Fruit fly (Drosophila melanogaster) whole organism, embryonic: ENCODE measurements around the gene gNacalpha.

Experiments
- Awh ChIP-seq: fragments of 200-800 bp; sonication (Bioruptor generic); IDR thresholded peaks from 2 replicates; pipeline ENCODE4, ENCODE4 v1.3.6; 2022; ENCODE audit warnings: missing biosample characterization, missing genetic modification characterization
- CG11085 ChIP-seq: fragments of 200-800 bp; sonication (Bioruptor generic); IDR thresholded peaks from 2 replicates; pipeline ENCODE4 v1.3.6; 2022; ENCODE audit warnings: missing biosample characterization, missing genetic modification characterization
- CG11723 ChIP-seq: fragments of 200-800 bp; sonication (Bioruptor generic); optimal IDR thresholded peaks from 2 replicates; lab custom pipeline; 2017; ENCODE audit warnings: missing biosample characterization, mild to moderate bottlenecking, missing genetic modification characterization
- CG1233 ChIP-seq: fragments of 200-800 bp; sonication (Bioruptor generic); optimal IDR thresholded peaks from 4 replicates; lab custom pipeline; 2018; ENCODE audit warnings: missing biosample characterization, mild to moderate bottlenecking, missing genetic modification characterization
- CG14667 ChIP-seq: fragments of 200-800 bp; sonication (Bioruptor generic); IDR thresholded peaks from 2 replicates; pipeline ENCODE4 v1.3.6; 2022; ENCODE audit warnings: missing biosample characterization, missing genetic modification characterization
- CG14710 ChIP-seq: fragments of 200-800 bp; sonication (Bioruptor generic); optimal IDR thresholded peaks from 3 replicates; lab custom pipeline; 2019; ENCODE audit warnings: missing biosample characterization, mild to moderate bottlenecking, missing genetic modification characterization, moderate library complexity
- CG14965 ChIP-seq: fragments of 200-800 bp; sonication (Bioruptor generic); optimal IDR thresholded peaks from 2 replicates; lab custom pipeline; 2016; ENCODE audit warnings: missing biosample characterization, missing genetic modification characterization, borderline replicate concordance
- CG16813 ChIP-seq: fragments of 200-800 bp; sonication (Bioruptor generic); IDR thresholded peaks from 3 replicates; pipeline ENCODE4 v1.3.6; 2022; ENCODE audit warnings: missing biosample characterization, missing genetic modification characterization; ENCODE audit not compliant: partially characterized antibody
- CG17186 ChIP-seq: fragments of 200-800 bp; sonication (Bioruptor generic); optimal IDR thresholded peaks from 3 replicates; lab custom pipeline; 2017; ENCODE audit warnings: missing biosample characterization, missing genetic modification reagents, missing genetic modification characterization
- CG17328 ChIP-seq: fragments of 200-800 bp; sonication (Bioruptor generic); IDR thresholded peaks from 2 replicates; pipeline ENCODE4 v1.3.6; 2022; ENCODE audit warnings: missing biosample characterization, missing genetic modification characterization
- CG17912 ChIP-seq: fragments of 200-800 bp; sonication (Bioruptor generic); optimal IDR thresholded peaks from 2 replicates; lab custom pipeline; 2018; ENCODE audit warnings: missing biosample characterization, mild to moderate bottlenecking, missing genetic modification characterization
- CG18262 ChIP-seq: fragments of 200-800 bp; optimal IDR thresholded peaks from 3 replicates; lab custom pipeline; 2019; ENCODE audit warnings: missing biosample characterization, mild to moderate bottlenecking, missing genetic modification characterization, moderate library complexity
- CG1832 ChIP-seq: fragments of 200-800 bp; sonication (Bioruptor generic); optimal IDR thresholded peaks from 2 replicates; lab custom pipeline; 2017; ENCODE audit warnings: missing biosample characterization, mild to moderate bottlenecking, missing genetic modification characterization, inconsistent platforms
- CG32772 ChIP-seq: fragments of 200-800 bp; sonication (Bioruptor generic); IDR thresholded peaks from 2 replicates; pipeline ENCODE4 v1.3.6; 2022; ENCODE audit warnings: missing biosample characterization, missing genetic modification characterization
- CG4707 ChIP-seq: fragments of 200-800 bp; sonication (Bioruptor generic); optimal IDR thresholded peaks from 2 replicates; lab custom pipeline; 2018; ENCODE audit warnings: missing biosample characterization, mild to moderate bottlenecking, missing genetic modification characterization, moderate library complexity
- CG4820 ChIP-seq: fragments of 200-800 bp; sonication (Bioruptor generic); optimal IDR thresholded peaks from 3 replicates; lab custom pipeline; 2016; ENCODE audit warnings: missing biosample characterization, missing genetic modification characterization
- CG7372 ChIP-seq: fragments of 200-800 bp; sonication (Bioruptor generic); IDR thresholded peaks from 2 replicates; pipeline ENCODE4 v1.3.6; 2022; ENCODE audit warnings: missing biosample characterization, missing genetic modification characterization
- CG8359 ChIP-seq: fragments of 200-800 bp; sonication (Bioruptor generic); optimal IDR thresholded peaks from 2 replicates; lab custom pipeline; 2017; ENCODE audit warnings: missing biosample characterization, mild to moderate bottlenecking, missing genetic modification characterization, borderline replicate concordance
- CG9215 ChIP-seq: fragments of 200-800 bp; sonication (Bioruptor generic); IDR thresholded peaks from 2 replicates; pipeline ENCODE4 v1.3.6; 2022; ENCODE audit warnings: missing biosample characterization, missing genetic modification characterization
- Deaf1 ChIP-seq: fragments of 200-800 bp; optimal IDR thresholded peaks from 3 replicates; lab custom pipeline; 2019; ENCODE audit warnings: missing biosample characterization, mild to moderate bottlenecking, missing genetic modification characterization, moderate library complexity
- Elba2 ChIP-seq: fragments of 200-800 bp; sonication (Bioruptor generic); optimal IDR thresholded peaks from 3 replicates; lab custom pipeline; 2016; ENCODE audit warnings: missing biosample characterization, missing genetic modification characterization
- Fer1 ChIP-seq: fragments of 200-800 bp; sonication (Bioruptor generic); optimal IDR thresholded peaks from 2 replicates; lab custom pipeline; 2017; ENCODE audit warnings: missing biosample characterization, mild to moderate bottlenecking, missing genetic modification characterization
- Gsc ChIP-seq: fragments of 200-800 bp; sonication (Bioruptor generic); IDR thresholded peaks from 2 replicates; pipeline ENCODE4 v1.3.6; 2022; ENCODE audit warnings: missing biosample characterization, missing genetic modification characterization
- H15 ChIP-seq: fragments of 200-800 bp; sonication (Bioruptor generic); IDR thresholded peaks from 3 replicates; pipeline ENCODE4 v1.3.6; 2022; ENCODE audit warnings: missing biosample characterization, missing genetic modification characterization
- HLH3B ChIP-seq: fragments of 200-800 bp; sonication (Bioruptor generic); IDR thresholded peaks from 2 replicates; pipeline ENCODE4 v1.3.6; 2022; ENCODE audit warnings: missing biosample characterization, missing genetic modification characterization
- Hey ChIP-seq: fragments of 200-800 bp; sonication (Bioruptor generic); optimal IDR thresholded peaks from 3 replicates; lab custom pipeline; 2018; ENCODE audit warnings: missing biosample characterization, mild to moderate bottlenecking, missing genetic modification characterization
- Hsf ChIP-seq: fragments of 200-800 bp; sonication (Bioruptor generic); optimal IDR thresholded peaks from 3 replicates; lab custom pipeline; 2016; ENCODE audit warnings: missing biosample characterization, missing genetic modification characterization
- Myb ChIP-seq: fragments of 200-800 bp; sonication (Bioruptor generic); optimal IDR thresholded peaks from 2 replicates; lab custom pipeline; 2016; ENCODE audit warnings: missing biosample characterization, missing genetic modification characterization
- PHDP ChIP-seq: fragments of 200-800 bp; sonication (Bioruptor generic); optimal IDR thresholded peaks from 3 replicates; lab custom pipeline; 2018; ENCODE audit warnings: missing biosample characterization, mild to moderate bottlenecking, missing genetic modification characterization, moderate library complexity
- Sry-δ ChIP-seq: fragments of 200-800 bp; sonication (Bioruptor generic); optimal IDR thresholded peaks from 2 replicates; lab custom pipeline; 2016; ENCODE audit warnings: missing biosample characterization, missing genetic modification characterization
- Taf1 ChIP-seq: fragments of 200-800 bp; sonication (Bioruptor generic); IDR thresholded peaks from 2 replicates; pipeline ENCODE4 v1.3.6; 2022; ENCODE audit warnings: missing biosample characterization, missing genetic modification characterization
- Tbp ChIP-seq: fragments of >200 bp; optimal IDR thresholded peaks from 2 replicates; lab custom pipeline; 2018; ENCODE audit warnings: missing biosample characterization, missing genetic modification characterization
- bab2 ChIP-seq: fragments of 200-800 bp; sonication (Bioruptor generic); optimal IDR thresholded peaks from 2 replicates; lab custom pipeline; 2016; ENCODE audit warnings: missing biosample characterization, missing genetic modification characterization
- chinmo ChIP-seq: fragments of 200-800 bp; sonication (Bioruptor generic); IDR thresholded peaks from 4 replicates; pipeline ENCODE4 v1.3.6; 2022; ENCODE audit warnings: missing biosample characterization, missing genetic modification characterization; ENCODE audit not compliant: partially characterized antibody
- chm ChIP-seq: fragments of 200-800 bp; sonication (Bioruptor generic); IDR thresholded peaks from 2 replicates; pipeline ENCODE4 v1.3.6; 2022; ENCODE audit warnings: missing biosample characterization, missing genetic modification characterization
- chn ChIP-seq: fragments of 200-800 bp; sonication (Bioruptor generic); optimal IDR thresholded peaks from 2 replicates; lab custom pipeline; 2016; ENCODE audit warnings: missing biosample characterization, missing genetic modification characterization
- dan ChIP-seq: fragments of 200-800 bp; sonication (Bioruptor generic); IDR thresholded peaks from 2 replicates; pipeline ENCODE4 v1.3.6; 2022; ENCODE audit warnings: missing biosample characterization, missing genetic modification characterization
- dmrt11E ChIP-seq: fragments of 200-800 bp; sonication (Bioruptor generic); optimal IDR thresholded peaks from 3 replicates; lab custom pipeline; 2018; ENCODE audit warnings: missing biosample characterization, mild to moderate bottlenecking, missing genetic modification characterization, moderate library complexity
- en ChIP-seq: fragments of 200-800 bp; sonication (Bioruptor generic); optimal IDR thresholded peaks from 2 replicates; lab custom pipeline; 2016; ENCODE audit warnings: missing biosample characterization, missing genetic modification characterization
- gsb ChIP-seq: fragments of 200-800 bp; sonication (Bioruptor generic); IDR thresholded peaks from 2 replicates; pipeline ENCODE4 v1.3.6; 2022; ENCODE audit warnings: missing biosample characterization, missing genetic modification characterization
- ham ChIP-seq: fragments of 200-800 bp; sonication (Bioruptor generic); IDR thresholded peaks from 2 replicates; pipeline ENCODE4 v1.3.6; 2022; ENCODE audit warnings: missing biosample characterization, missing genetic modification characterization
- hth ChIP-seq: fragments of >200 bp; optimal IDR thresholded peaks from 2 replicates; lab custom pipeline; 2017; ENCODE audit warnings: inconsistent platforms
- klu ChIP-seq: fragments of 200-800 bp; sonication (Bioruptor generic); IDR thresholded peaks from 2 replicates; pipeline ENCODE4 v1.3.6; 2022; ENCODE audit warnings: missing biosample characterization, missing genetic modification characterization
- lbe ChIP-seq: fragments of 200-800 bp; sonication (Bioruptor generic); optimal IDR thresholded peaks from 2 replicates; lab custom pipeline; 2016; ENCODE audit warnings: missing biosample characterization, mild to moderate bottlenecking, missing genetic modification characterization
- luna ChIP-seq: fragments of 200-800 bp; sonication (Bioruptor generic); optimal IDR thresholded peaks from 2 replicates; lab custom pipeline; 2016; ENCODE audit warnings: missing biosample characterization, missing genetic modification characterization
- pros ChIP-seq: fragments of 200-800 bp; sonication (Bioruptor generic); optimal IDR thresholded peaks from 3 replicates; lab custom pipeline; 2019; ENCODE audit warnings: missing biosample characterization, mild to moderate bottlenecking, missing genetic modification characterization, moderate library complexity
- pum ChIP-seq: fragments of 200-800 bp; sonication (Bioruptor generic); optimal IDR thresholded peaks from 2 replicates; lab custom pipeline; 2016; ENCODE audit warnings: missing biosample characterization, missing genetic modification characterization
- repo ChIP-seq: fragments of 200-800 bp; sonication (Bioruptor generic); optimal IDR thresholded peaks from 2 replicates; lab custom pipeline; 2016; ENCODE audit warnings: missing biosample characterization, missing genetic modification characterization
- rib ChIP-seq: fragments of 200-800 bp; sonication (Bioruptor generic); IDR thresholded peaks from 2 replicates; pipeline ENCODE4 v1.3.6; 2022; ENCODE audit warnings: missing biosample characterization, missing genetic modification characterization
- seq ChIP-seq: fragments of 200-800 bp; sonication (Bioruptor generic); IDR thresholded peaks from 2 replicates; pipeline ENCODE4 v1.3.6; 2022; ENCODE audit warnings: missing biosample characterization, missing genetic modification characterization
- tll ChIP-seq, 2 experiments: fragments of 200-800 bp in 1 of 2; fragments of >200 bp in 1 of 2; sonication (Bioruptor generic) in 1 of 2; optimal IDR thresholded peaks; 2 replicates each; lab custom pipeline; 2017 to 2019; ENCODE audit warnings: missing biosample characterization in 2 of 2, missing genetic modification characterization in 2 of 2, mild to moderate bottlenecking in 1 of 2, moderate library complexity in 1 of 2
- vvl ChIP-seq: fragments of 200-800 bp; sonication (Bioruptor generic); IDR thresholded peaks from 2 replicates; pipeline ENCODE4 v1.3.6; 2022; ENCODE audit warnings: missing biosample characterization, missing genetic modification characterization

gNacalpha gene

dm6 chr2L:1075753-1076152 lies 38.7 kb downstream of the gNacalpha start (continued):
- TF ChIP-seq Elba2 (GFP tag; lab: Kevin White, UChicago) (peak; percentile 49), luna (GFP tag; lab: Kevin White, UChicago) (no peak), seq (peak; percentile 79), chm (GFP tag; lab: Robert Waterston, UW) (peak; percentile 97), CG14710 (peak; percentile 88), CG32772 (GFP tag; lab: Robert Waterston, UW) (peak; percentile 95), chn (GFP tag; lab: Kevin White, UChicago) (peak; percentile 98), CG1832 (no peak), bab2 (GFP tag; lab: Kevin White, UChicago) (peak; percentile 93), Fer1 (GFP tag; lab: Kevin White, UChicago) (peak; percentile 64), PHDP (tag; lab: Kevin White, UChicago) (peak; percentile 86), pum (GFP tag; lab: Kevin White, UChicago) (peak; percentile 94), Awh (peak; percentile 95), HLH3B (peak; percentile 95), hth (lab: Kevin White, UChicago) (no peak), CG17912 (GFP tag; lab: Kevin White, UChicago) (peak; percentile 33), CG16813 (GFP tag; lab: Robert Waterston, UW) (no peak), ham (GFP tag; lab: Robert Waterston, UW) (no peak), tll (GFP tag; optimal IDR thresholded peaks at IDR 0.05; lab: Kevin White, UChicago) (no peak), klu (GFP tag; lab: Robert Waterston, UW) (peak; percentile 75), dan (GFP tag; lab: Robert Waterston, UW) (peak; percentile 93), Myb (peak; percentile 66), CG1233 (GFP tag; lab: Kevin White, UChicago) (peak; percentile 81), Hey (tag; lab: Kevin White, UChicago) (peak; percentile 25), Deaf1 (peak; percentile 32), CG18262 (tag; lab: Kevin White, UChicago) (peak; percentile 92), dmrt11E (peak; percentile 94), chinmo (GFP tag; lab: Robert Waterston, UW) (no peak), rib (GFP tag; lab: Robert Waterston, UW) (no peak), CG14965 (GFP tag; lab: Kevin White, UChicago) (peak; percentile 70), CG14667 (GFP tag; lab: Robert Waterston, UW) (peak; percentile 93), gsb (GFP tag; lab: Robert Waterston, UW) (peak; percentile 55), en (GFP tag; lab: Kevin White, UChicago) (peak; percentile 88), pros (GFP tag; lab: Kevin White, UChicago) (peak; percentile 26), CG8359 (peak; percentile 76), CG17328 (GFP tag; lab: Robert Waterston, UW) (peak; percentile 97), lbe (no peak), vvl (peak; percentile 98), CG11723 (GFP tag; lab: Kevin White, UChicago) (peak; percentile 81), CG7372 (peak; percentile 82), Tbp (GFP tag; lab: Kevin White, UChicago) (no peak), Taf1 (GFP tag; lab: Robert Waterston, UW) (peak; percentile 45; the same call in 1 of the 2 replicates), CG9215 (GFP tag; lab: Robert Waterston, UW) (peak; percentile 71), Hsf (GFP tag; lab: Kevin White, UChicago) (peak; percentile 96), repo (GFP tag; lab: Kevin White, UChicago) (peak; percentile 89), CG11085 (GFP tag; lab: Robert Waterston, UW) (peak; percentile 69; the same call in 1 of the 2 replicates), Gsc (GFP tag; lab: Robert Waterston, UW) (peak; percentile 90), CG17186 (peak; percentile 80), CG4707 (GFP tag; lab: Kevin White, UChicago) (peak; percentile 83), CG4820 (GFP tag; lab: Kevin White, UChicago) (peak; percentile 94), H15 (GFP tag; lab: Robert Waterston, UW) (peak; percentile 91), Sry-δ (GFP tag; lab: Kevin White, UChicago) (peak; percentile 58)
